Worm (Caenorhabditis elegans): Measurements from ENCODE around the gene C14B9.2.

C14B9.2 gene

DNA sequence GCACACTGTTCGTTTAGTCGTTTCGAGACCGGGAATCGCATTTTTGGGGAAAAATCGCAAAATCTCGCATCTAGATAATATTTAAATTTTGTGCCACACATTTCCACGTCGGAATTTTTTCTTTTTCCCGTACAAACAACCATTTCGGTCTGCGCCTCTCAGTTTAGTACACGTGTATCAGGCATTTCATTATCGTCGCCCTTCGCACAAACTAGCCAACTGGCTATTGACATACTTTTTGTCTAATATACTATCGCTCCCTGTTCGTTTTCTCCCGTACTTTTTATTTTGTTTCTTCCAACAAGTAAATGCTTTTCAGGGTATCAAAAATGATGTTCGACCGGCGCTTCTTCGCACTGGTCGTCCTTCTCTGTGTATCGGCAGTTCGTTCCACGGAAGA, at the start of gene C14B9.2:
TSS of gene C14B9.2 (plus strand) at position 320 of the 400 bp plus-strand sequence.
- TF ChIP-seq lin-32 (GFP tag; optimal IDR thresholded peaks at IDR 0.05), result no peak
- TF ChIP-seq lsy-2 (tag; optimal IDR thresholded peaks at IDR 0.05), result no peak

DNA sequence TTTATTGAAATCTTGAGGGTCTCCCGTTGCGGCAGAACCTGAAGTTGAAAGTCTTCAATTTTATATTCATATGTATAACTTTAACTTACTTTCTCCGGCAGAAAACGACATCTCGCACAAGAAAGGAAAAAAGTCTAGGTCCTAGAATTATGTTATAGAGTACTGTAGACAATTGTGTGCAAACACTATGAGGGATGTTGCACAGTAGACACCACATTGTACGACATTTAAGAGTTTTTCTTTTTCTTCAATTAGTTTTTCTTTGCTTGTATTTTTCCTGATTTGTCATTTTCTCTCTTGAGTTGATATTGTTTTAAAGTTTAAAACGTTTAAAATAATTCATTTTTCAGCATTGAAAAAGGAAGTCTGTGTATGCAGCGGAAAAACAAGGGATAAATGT, 48.1 kb upstream of the C14B9.2 start, which contains the start of the genes K06H7.7 and grp-1:
TSS of gene K06H7.7 (minus strand) at position 121 of the 400 bp plus-strand sequence.
TSS of gene grp-1 (plus strand) at position 351 of the 400 bp plus-strand sequence.
- TF ChIP-seq nhr-2 (tag; optimal IDR thresholded peaks at IDR 0.05) (no peak), ceh-83 (GFP tag; optimal IDR thresholded peaks at IDR 0.05) (no peak), zip-8 (tag; optimal IDR thresholded peaks at IDR 0.05) (no peak), nhr-237 (tag; optimal IDR thresholded peaks at IDR 0.05) (no peak), ces-1 (GFP tag; optimal IDR thresholded peaks at IDR 0.05) (peak; percentile 82), lsy-2 (tag; optimal IDR thresholded peaks at IDR 0.05) (peak; percentile 98), sptf-1 (tag; optimal IDR thresholded peaks at IDR 0.05) (no peak), ceh-39 (tag; optimal IDR thresholded peaks at IDR 0.05) (no peak), ham-2 (GFP tag; optimal IDR thresholded peaks at IDR 0.05) (no peak), drap-1 (GFP tag; optimal IDR thresholded peaks at IDR 0.05) (no peak), M03D4.4 (tag; optimal IDR thresholded peaks at IDR 0.05) (no peak), flh-1 (GFP tag; optimal IDR thresholded peaks at IDR 0.05) (no peak), blmp-1 (tag; optimal IDR thresholded peaks at IDR 0.05) (no peak), unc-120 (tag; optimal IDR thresholded peaks at IDR 0.05; ENCODE audit: poor library complexity, severe bottlenecking) (no peak), snpc-4 (tag; optimal IDR thresholded peaks at IDR 0.05) (no peak), unc-39 (tag; optimal IDR thresholded peaks at IDR 0.05) (no peak), mls-2 (tag; optimal IDR thresholded peaks at IDR 0.05) (no peak), mep-1 (tag; optimal IDR thresholded peaks at IDR 0.05) (peak; percentile 25), bed-3 (GFP tag; optimal IDR thresholded peaks at IDR 0.05) (no peak), nhr-28 (tag; optimal IDR thresholded peaks at IDR 0.05) (no peak), hlh-1 (tag; optimal IDR thresholded peaks at IDR 0.05) (no peak), elt-3 (tag; optimal IDR thresholded peaks at IDR 0.05) (no peak), pha-4 (tag; optimal IDR thresholded peaks at IDR 0.05) (peak; percentile 29), mab-5 (tag; optimal IDR thresholded peaks at IDR 0.05) (no peak), elt-1 (tag; optimal IDR thresholded peaks at IDR 0.05; ENCODE audit: borderline replicate concordance, insufficient read depth) (no peak), nhr-76 (tag; optimal IDR thresholded peaks at IDR 0.05) (no peak), ceh-43 (GFP tag; optimal IDR thresholded peaks at IDR 0.05) (no peak), ztf-11 (tag; optimal IDR thresholded peaks at IDR 0.05) (no peak)

DNA sequence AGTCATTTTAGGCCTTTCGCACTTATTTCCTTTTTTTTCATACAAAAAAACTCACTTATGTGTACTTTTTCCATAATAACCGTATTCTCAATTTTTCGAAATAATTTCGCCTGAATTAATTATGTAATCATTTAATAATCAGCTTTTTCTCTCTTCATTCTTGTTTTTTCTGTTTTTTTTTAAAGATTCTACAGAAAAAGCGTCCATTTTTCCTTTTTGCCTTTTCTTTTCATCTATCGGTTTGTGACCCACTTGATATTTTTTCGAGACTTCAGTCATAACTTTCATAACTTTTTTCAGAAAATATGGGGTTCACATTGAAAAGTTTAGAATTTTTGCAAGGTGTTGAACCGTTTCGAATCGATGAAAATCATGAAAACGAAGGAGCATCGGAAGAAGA, 45.2 kb upstream of the C14B9.2 start, which contains the start of gene vms-1:
TSS of gene vms-1 (plus strand) at position 301 of the 400 bp plus-strand sequence.
- no peak for TF ChIP-seq sptf-1 (tag; optimal IDR thresholded peaks at IDR 0.05)
- no peak for TF ChIP-seq elt-1 (tag; optimal IDR thresholded peaks at IDR 0.05; ENCODE audit: borderline replicate concordance, insufficient read depth)
- TF ChIP-seq nhr-12 (tag; optimal IDR thresholded peaks at IDR 0.05), result no peak
- no peak for TF ChIP-seq lsy-2 (tag; optimal IDR thresholded peaks at IDR 0.05)
- TF ChIP-seq mab-5 (tag; optimal IDR thresholded peaks at IDR 0.05), result no peak
- TF ChIP-seq ham-2 (GFP tag; optimal IDR thresholded peaks at IDR 0.05), result no peak
- TF ChIP-seq ceh-83 (GFP tag; optimal IDR thresholded peaks at IDR 0.05), result no peak

DNA sequence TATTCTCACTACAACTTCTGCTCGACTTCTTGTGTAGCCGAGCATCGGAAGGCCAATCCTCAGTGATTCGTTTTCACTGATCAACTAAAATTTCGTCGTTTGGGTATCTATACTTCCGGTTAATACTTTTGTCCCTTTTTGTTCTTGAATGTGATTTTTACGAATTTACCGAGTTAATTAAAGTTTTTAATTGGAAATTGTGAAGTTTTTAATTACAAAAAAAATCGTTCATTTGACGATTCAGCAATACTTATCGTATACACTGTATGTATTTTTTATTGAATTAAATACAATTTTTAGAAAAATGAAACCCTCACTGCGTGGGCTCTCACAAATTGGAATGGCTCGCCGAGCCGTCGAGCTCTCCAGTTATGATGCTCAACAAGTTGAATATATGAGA, 42.1 kb upstream of the C14B9.2 start, which contains the start of gene idi-1:
TSS of gene idi-1 (plus strand) at position 301 of the 400 bp plus-strand sequence.
- TF ChIP-seq sptf-1 (tag; optimal IDR thresholded peaks at IDR 0.05) (no peak), mab-5 (tag; optimal IDR thresholded peaks at IDR 0.05) (no peak), snpc-4 (tag; optimal IDR thresholded peaks at IDR 0.05) (no peak), bed-3 (GFP tag; optimal IDR thresholded peaks at IDR 0.05) (no peak), nhr-12 (tag; optimal IDR thresholded peaks at IDR 0.05) (no peak), lin-13 (tag; optimal IDR thresholded peaks at IDR 0.05) (no peak), nhr-76 (tag; optimal IDR thresholded peaks at IDR 0.05) (no peak), sem-2 (GFP tag; optimal IDR thresholded peaks at IDR 0.05) (no peak), ham-2 (GFP tag; optimal IDR thresholded peaks at IDR 0.05) (no peak), M03D4.4 (tag; optimal IDR thresholded peaks at IDR 0.05) (no peak), elt-3 (tag; optimal IDR thresholded peaks at IDR 0.05) (no peak), mep-1 (tag; optimal IDR thresholded peaks at IDR 0.05) (no peak), lsy-2 (tag; optimal IDR thresholded peaks at IDR 0.05) (no peak), blmp-1 (tag; optimal IDR thresholded peaks at IDR 0.05) (no peak), tbx-8 (GFP tag; optimal IDR thresholded peaks at IDR 0.05) (no peak), ces-1 (GFP tag; optimal IDR thresholded peaks at IDR 0.05) (no peak)

Measured in whole organism, mixed stage, embryonic.